Worm (Caenorhabditis elegans) whole organism, L1 larva: ENCODE results near the gene F10E9.2.
A peak's percentile ranks its signal among the peaks of the same experiment; 100 is the strongest.

Experiments used
- C04F5.9 ChIP-seq: sonication (generic microtip); optimal IDR thresholded peaks from 2 replicates; lab custom pipeline; 2016; ENCODE audit warnings: missing genetic modification characterization, missing compliant biosample characterization
- F16B12.6 ChIP-seq: fragments of 150-350 bp; optimal IDR thresholded peaks from 2 replicates; lab custom pipeline; 2014; ENCODE audit warnings: missing biosample characterization, missing genetic modification characterization
- Y116A8C.19 ChIP-seq: sonication (generic microtip); optimal IDR thresholded peaks from 2 replicates; lab custom pipeline; 2016; ENCODE audit warnings: missing compliant biosample characterization, missing genetic modification characterization, borderline replicate concordance
- blmp-1 ChIP-seq: fragments of 150-350 bp; optimal IDR thresholded peaks from 2 replicates; lab custom pipeline; 2014; ENCODE audit warnings: missing biosample characterization, missing genetic modification characterization
- ceh-82 ChIP-seq, 3 experiments: fragments of 150-350 bp in 1 of 3; sonication (generic microtip) in 2 of 3; optimal IDR thresholded peaks; 2 replicates each; lab custom pipeline; 2014 to 2017; ENCODE audit warnings: missing biosample characterization in 3 of 3, missing genetic modification characterization in 3 of 3
- ceh-90 ChIP-seq: sonication (generic microtip); optimal IDR thresholded peaks from 2 replicates; lab custom pipeline; 2016; ENCODE audit warnings: missing genetic modification characterization, missing compliant biosample characterization
- dpl-1 ChIP-seq, 3 experiments: fragments of 150-350 bp in 2 of 3; sonication (generic microtip) in 1 of 3; optimal IDR thresholded peaks; 2 replicates each; lab custom pipeline; 2014 to 2017; ENCODE audit warnings: missing biosample characterization in 3 of 3, missing genetic modification characterization in 3 of 3, missing genetic modification reagents in 3 of 3
- dsc-1 ChIP-seq: sonication (generic microtip); optimal IDR thresholded peaks from 2 replicates; lab custom pipeline; 2016; ENCODE audit warnings: mild to moderate bottlenecking, missing genetic modification characterization, missing compliant biosample characterization
- efl-1 ChIP-seq, 4 experiments: fragments of 150-350 bp; optimal IDR thresholded peaks in 3 of 4; peaks in 1 of 4; 1 replicate in 1 of 4; 2 replicates in 3 of 4; lab custom pipeline; 2014; ENCODE audit warnings: missing biosample characterization in 2 of 4, missing genetic modification characterization in 2 of 4, missing genetic modification reagents in 2 of 4
- elt-2 ChIP-seq: sonication (generic microtip); optimal IDR thresholded peaks from 2 replicates; lab custom pipeline; 2016; ENCODE audit warnings: missing genetic modification characterization, mild to moderate bottlenecking, inconsistent platforms, missing compliant biosample characterization, missing genetic modification reagents
- elt-3 ChIP-seq, 6 experiments: fragments of 150-350 bp in 1 of 6; sonication (generic microtip); optimal IDR thresholded peaks; 2 replicates each; lab custom pipeline; 2017 to 2018; ENCODE audit warnings: missing biosample characterization in 6 of 6, missing genetic modification characterization in 6 of 6, inconsistent platforms in 1 of 6
- fkh-8 ChIP-seq: sonication (generic microtip); optimal IDR thresholded peaks from 2 replicates; lab custom pipeline; 2016; ENCODE audit warnings: mild to moderate bottlenecking, missing genetic modification characterization, missing compliant biosample characterization
- grh-1 ChIP-seq: fragments of 200-800 bp; sonication (Bioruptor generic); IDR thresholded peaks from 2 replicates; pipeline ENCODE4 v1.3.6; 2022; ENCODE audit warnings: missing genetic modification reagents, missing genetic modification characterization, missing compliant biosample characterization
- hlh-17 ChIP-seq: fragments of 200-800 bp; sonication (Bioruptor generic); optimal IDR thresholded peaks from 2 replicates; lab custom pipeline; 2018; ENCODE audit warnings: missing genetic modification characterization, mild to moderate bottlenecking, missing compliant biosample characterization, moderate library complexity, borderline replicate concordance
- hpl-2 ChIP-seq: fragments of 150-350 bp; optimal IDR thresholded peaks from 2 replicates; lab custom pipeline; 2014; ENCODE audit warnings: missing biosample characterization, missing genetic modification reagents, missing genetic modification characterization
- irx-1 ChIP-seq: sonication (generic microtip); optimal IDR thresholded peaks from 2 replicates; lab custom pipeline; 2016; ENCODE audit warnings: missing genetic modification characterization, missing compliant biosample characterization
- jun-1 ChIP-seq: fragments of 150-350 bp; optimal IDR thresholded peaks from 2 replicates; lab custom pipeline; 2014; ENCODE audit warnings: missing biosample characterization, missing genetic modification reagents, missing genetic modification characterization
- lin-35 ChIP-seq, 2 experiments: fragments of 150-350 bp; optimal IDR thresholded peaks; 2 replicates each; lab custom pipeline; 2014; ENCODE audit warnings: missing biosample characterization in 2 of 2, missing genetic modification characterization in 2 of 2, missing genetic modification reagents in 2 of 2
- lir-3 ChIP-seq: sonication (generic microtip); optimal IDR thresholded peaks from 2 replicates; lab custom pipeline; 2016; ENCODE audit warnings: mild to moderate bottlenecking, missing genetic modification characterization, moderate library complexity, missing compliant biosample characterization; ENCODE audit not compliant: poor library complexity
- lsy-2 ChIP-seq, 2 experiments: fragments of 150-350 bp; optimal IDR thresholded peaks; 2 replicates each; lab custom pipeline; 2014; ENCODE audit warnings: missing biosample characterization in 2 of 2, missing genetic modification characterization in 2 of 2
- mab-9 ChIP-seq: fragments of 200-800 bp; sonication (Bioruptor generic); IDR thresholded peaks from 2 replicates; pipeline ENCODE4 v1.3.6; 2022; ENCODE audit warnings: missing genetic modification reagents, missing genetic modification characterization, missing compliant biosample characterization
- mef-2 ChIP-seq: fragments of 150-350 bp; optimal IDR thresholded peaks from 2 replicates; lab custom pipeline; 2014; ENCODE audit warnings: missing biosample characterization, missing genetic modification characterization
- mep-1 ChIP-seq: fragments of 150-350 bp; optimal IDR thresholded peaks from 2 replicates; lab custom pipeline; 2014; ENCODE audit warnings: missing biosample characterization, missing genetic modification characterization
- nhr-28 ChIP-seq: fragments of 150-350 bp; optimal IDR thresholded peaks from 2 replicates; lab custom pipeline; 2014; ENCODE audit warnings: missing biosample characterization, missing genetic modification characterization
- nhr-47 ChIP-seq: sonication (generic microtip); optimal IDR thresholded peaks from 2 replicates; lab custom pipeline; 2016; ENCODE audit warnings: mild to moderate bottlenecking, missing genetic modification characterization, moderate library complexity, missing compliant biosample characterization
- nhr-71 ChIP-seq: sonication (generic microtip); optimal IDR thresholded peaks from 2 replicates; lab custom pipeline; 2016; ENCODE audit warnings: mild to moderate bottlenecking, missing genetic modification characterization, moderate library complexity, missing compliant biosample characterization
- nhr-84 ChIP-seq: sonication (generic microtip); optimal IDR thresholded peaks from 2 replicates; lab custom pipeline; 2017; ENCODE audit warnings: missing biosample characterization, missing genetic modification characterization
- nhr-85 ChIP-seq: sonication (generic microtip); peaks from one replicate; lab custom pipeline; 2016; ENCODE audit warnings: missing genetic modification characterization, inconsistent platforms, missing compliant biosample characterization
- nhr-90 ChIP-seq: sonication (generic microtip); optimal IDR thresholded peaks from 2 replicates; lab custom pipeline; 2016; ENCODE audit warnings: mild to moderate bottlenecking, missing genetic modification characterization, missing compliant biosample characterization; ENCODE audit not compliant: poor library complexity
- pag-3 ChIP-seq: sonication (generic microtip); optimal IDR thresholded peaks from 2 replicates; lab custom pipeline; 2017; ENCODE audit warnings: missing genetic modification characterization, mild to moderate bottlenecking, missing compliant biosample characterization, antibody characterized with exemption, borderline replicate concordance; ENCODE audit not compliant: insufficient read depth
- pax-3 ChIP-seq: fragments of 200-800 bp; sonication (Bioruptor generic); optimal IDR thresholded peaks from 2 replicates; lab custom pipeline; 2018; ENCODE audit warnings: mild to moderate bottlenecking, missing genetic modification characterization, moderate library complexity, missing compliant biosample characterization
- rnt-1 ChIP-seq: sonication (generic microtip); optimal IDR thresholded peaks from 2 replicates; lab custom pipeline; 2016; ENCODE audit warnings: mild to moderate bottlenecking, missing genetic modification characterization, moderate library complexity, missing compliant biosample characterization
- skn-1 ChIP-seq: fragments of 150-350 bp; optimal IDR thresholded peaks from 2 replicates; lab custom pipeline; 2014; ENCODE audit warnings: missing biosample characterization, missing genetic modification characterization
- snpc-4 ChIP-seq: fragments of 150-350 bp; optimal IDR thresholded peaks from 2 replicates; lab custom pipeline; 2014; ENCODE audit warnings: missing biosample characterization, missing genetic modification characterization
- snu-23 ChIP-seq: sonication (generic microtip); optimal IDR thresholded peaks from 2 replicates; lab custom pipeline; 2016; ENCODE audit warnings: missing genetic modification characterization, missing compliant biosample characterization
- tbx-2 ChIP-seq: sonication (generic microtip); optimal IDR thresholded peaks from 2 replicates; lab custom pipeline; 2016; ENCODE audit warnings: missing genetic modification characterization, missing compliant biosample characterization
- unc-130 ChIP-seq: fragments of 150-350 bp; optimal IDR thresholded peaks from 2 replicates; lab custom pipeline; 2017; ENCODE audit warnings: missing biosample characterization, missing genetic modification characterization, inconsistent platforms
- unc-62 ChIP-seq: fragments of 150-350 bp; optimal IDR thresholded peaks from 2 replicates; lab custom pipeline; 2014; ENCODE audit warnings: missing biosample characterization, missing genetic modification reagents, missing genetic modification characterization
- unc-86 ChIP-seq: sonication (generic microtip); optimal IDR thresholded peaks from 2 replicates; lab custom pipeline; 2016; ENCODE audit warnings: missing genetic modification characterization, missing compliant biosample characterization
- zag-1 ChIP-seq: fragments of 150-350 bp; optimal IDR thresholded peaks from 2 replicates; lab custom pipeline; 2014; ENCODE audit warnings: missing biosample characterization, missing genetic modification characterization
- ztf-11 ChIP-seq, 2 experiments: sonication (generic microtip); optimal IDR thresholded peaks; 2 replicates each; lab custom pipeline; 2016 to 2017; ENCODE audit warnings: missing genetic modification characterization in 2 of 2, missing biosample characterization in 1 of 2, missing compliant biosample characterization in 1 of 2
- ztf-4 ChIP-seq: fragments of 150-350 bp; optimal IDR thresholded peaks from 2 replicates; lab custom pipeline; 2014; ENCODE audit warnings: missing biosample characterization, missing genetic modification characterization

Gene F10E9.2

ce11 chrIII:8331779-8332178 is 19.3 kb downstream of the F10E9.2 start, which contains the start of the genes mrps-18A and ZC262.2:
TSS of gene mrps-18A (minus strand) at chrIII:8331919.
TSS of gene ZC262.2 (plus strand) at chrIII:8332062.
- TF ChIP-seq dsc-1 (tag; lab: Kevin White, UChicago) (no peak), snpc-4 (tag; lab: Kevin White, UChicago) (no peak), nhr-90 (tag; lab: Kevin White, UChicago) (no peak), rnt-1 (tag; lab: Kevin White, UChicago) (peak; percentile 10), snu-23 (GFP tag; lab: Kevin White, UChicago) (peak; percentile 45), lin-35 (GFP tag; optimal IDR thresholded peaks at IDR 0.05; lab: Kevin White, UChicago) (peak; percentile 60 to 76), mab-9 (GFP tag; lab: Robert Waterston, UW) (no peak), elt-2 (tag; lab: Kevin White, UChicago) (no peak), Y116A8C.19 (no peak), ceh-82 (tag; optimal IDR thresholded peaks at IDR 0.05; lab: Kevin White, UChicago) (peak in 1 of 3 experiments; percentile 28), ceh-90 (tag; lab: Kevin White, UChicago) (no peak), pax-3 (tag; lab: Kevin White, UChicago) (no peak), C04F5.9 (tag; lab: Kevin White, UChicago) (peak; percentile 27), nhr-28 (tag; lab: Kevin White, UChicago) (no peak), irx-1 (tag; lab: Kevin White, UChicago) (peak; percentile 22), dpl-1 (GFP tag; optimal IDR thresholded peaks at IDR 0.05; lab: Kevin White, UChicago) (peak; percentile 43 to 65 (median 45)), fkh-8 (tag; lab: Kevin White, UChicago) (no peak), lsy-2 (tag; optimal IDR thresholded peaks at IDR 0.05; lab: Kevin White, UChicago) (peak; percentile 91 to 98), efl-1 (optimal IDR thresholded peaks at IDR 0.05; lab: Kevin White, UChicago) (peak; percentile 49 to 65), efl-1 (GFP tag; optimal IDR thresholded peaks at IDR 0.05 in 1 of 2; lab: Kevin White, UChicago) (peak; percentile 69 to 85), blmp-1 (tag; lab: Kevin White, UChicago) (peak; percentile 14), lir-3 (tag; lab: Kevin White, UChicago) (no peak), elt-3 (tag; optimal IDR thresholded peaks at IDR 0.05; lab: Kevin White, UChicago) (peak in 1 of 6 experiments; percentile 25), ztf-4 (tag; lab: Kevin White, UChicago) (no peak), mep-1 (tag; lab: Kevin White, UChicago) (peak; percentile 66), zag-1 (tag; lab: Kevin White, UChicago) (no peak), nhr-71 (tag; lab: Kevin White, UChicago) (peak; percentile 24), skn-1 (no peak), unc-86 (tag; lab: Kevin White, UChicago) (no peak), mef-2 (tag; lab: Kevin White, UChicago) (no peak), hpl-2 (GFP tag; lab: Kevin White, UChicago) (no peak), ztf-11 (tag; optimal IDR thresholded peaks at IDR 0.05; lab: Kevin White, UChicago) (no peak), F16B12.6 (tag; lab: Kevin White, UChicago) (peak; percentile 83), tbx-2 (tag; lab: Kevin White, UChicago) (peak; percentile 0), unc-130 (tag; lab: Kevin White, UChicago) (peak; percentile 55), nhr-84 (no peak), nhr-47 (tag; lab: Kevin White, UChicago) (peak; percentile 18), grh-1 (no peak), jun-1 (no peak)

DNA sequence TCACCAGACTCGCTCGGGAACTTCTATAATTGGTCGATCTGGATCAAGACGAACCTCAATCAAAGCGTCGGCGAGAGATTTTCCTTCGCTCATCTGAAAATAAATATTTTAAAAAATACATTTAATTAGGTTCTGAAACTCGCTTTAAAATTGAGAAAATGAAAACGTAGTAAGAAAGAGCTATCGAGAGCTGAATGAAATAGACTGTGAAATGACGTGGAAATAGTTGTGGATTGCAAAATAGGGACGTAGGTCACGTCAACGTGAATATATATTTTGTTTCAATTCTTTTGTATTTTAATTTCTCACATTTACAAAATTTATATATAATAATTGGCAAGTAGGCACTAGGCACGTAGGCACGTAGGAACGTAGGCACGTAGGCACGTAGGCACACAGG is 21.9 kb downstream of the F10E9.2 start, which contains the start of gene ZC262.4:
Gene ZC262.4 (minus strand): TSS at position 101 of the 400 bp plus-strand sequence.
- TF ChIP-seq unc-86 (tag; lab: Kevin White, UChicago) = no peak
- TF ChIP-seq nhr-85 (tag; lab: Kevin White, UChicago) = no peak
- TF ChIP-seq unc-62 = no peak
- TF ChIP-seq pag-3 (tag; lab: Kevin White, UChicago) = no peak
- no peak for TF ChIP-seq hlh-17 (GFP tag; lab: Kevin White, UChicago)
- no peak for TF ChIP-seq nhr-84
- TF ChIP-seq C04F5.9 (tag; lab: Kevin White, UChicago) = no peak
